Fruit fly (Drosophila melanogaster) whole organism, adult: ENCODE data around the gene Wnt5.

Source experiments
- CG11617 ChIP-seq: fragments of 200-800 bp; sonication (Bioruptor generic); optimal IDR thresholded peaks from 2 replicates; lab custom pipeline; 2017; ENCODE audit warnings: mild to moderate bottlenecking, missing biosample characterization, missing genetic modification reagents, missing genetic modification characterization
- CG1620 ChIP-seq: fragments of 200-800 bp; sonication (Bioruptor generic); optimal IDR thresholded peaks from 2 replicates; lab custom pipeline; 2016; ENCODE audit warnings: missing biosample characterization, missing genetic modification characterization
- CG5204 ChIP-seq: fragments of 200-800 bp; sonication (Bioruptor generic); optimal IDR thresholded peaks from 2 replicates; lab custom pipeline; 2016; ENCODE audit warnings: missing biosample characterization, missing genetic modification characterization
- Mnt ChIP-seq: fragments of 200-800 bp; sonication (Bioruptor generic); optimal IDR thresholded peaks from 2 replicates; lab custom pipeline; 2016; ENCODE audit warnings: missing biosample characterization, mild to moderate bottlenecking, missing genetic modification characterization
- bab1 ChIP-seq: fragments of 200-800 bp; sonication (Bioruptor generic); optimal IDR thresholded peaks from 3 replicates; lab custom pipeline; 2019; ENCODE audit warnings: missing biosample characterization, mild to moderate bottlenecking, missing genetic modification characterization, moderate library complexity
- cic ChIP-seq: fragments of 200-800 bp; sonication (Bioruptor generic); optimal IDR thresholded peaks from 2 replicates; lab custom pipeline; 2017; ENCODE audit warnings: missing biosample characterization, mild to moderate bottlenecking, missing genetic modification characterization, moderate library complexity
- cnc ChIP-seq, 2 experiments: fragments of >200 bp; optimal IDR thresholded peaks; 2 replicates each; lab custom pipeline; 2017
- kay ChIP-seq: fragments of 200-800 bp; sonication (Bioruptor generic); peaks from one replicate; lab custom pipeline; 2016; ENCODE audit warnings: missing biosample characterization, missing genetic modification characterization, borderline replicate concordance
- tj ChIP-seq: fragments of 200-800 bp; sonication (Bioruptor generic); optimal IDR thresholded peaks from 3 replicates; lab custom pipeline; 2017; ENCODE audit warnings: missing biosample characterization, mild to moderate bottlenecking, missing genetic modification characterization, moderate library complexity

DNA sequence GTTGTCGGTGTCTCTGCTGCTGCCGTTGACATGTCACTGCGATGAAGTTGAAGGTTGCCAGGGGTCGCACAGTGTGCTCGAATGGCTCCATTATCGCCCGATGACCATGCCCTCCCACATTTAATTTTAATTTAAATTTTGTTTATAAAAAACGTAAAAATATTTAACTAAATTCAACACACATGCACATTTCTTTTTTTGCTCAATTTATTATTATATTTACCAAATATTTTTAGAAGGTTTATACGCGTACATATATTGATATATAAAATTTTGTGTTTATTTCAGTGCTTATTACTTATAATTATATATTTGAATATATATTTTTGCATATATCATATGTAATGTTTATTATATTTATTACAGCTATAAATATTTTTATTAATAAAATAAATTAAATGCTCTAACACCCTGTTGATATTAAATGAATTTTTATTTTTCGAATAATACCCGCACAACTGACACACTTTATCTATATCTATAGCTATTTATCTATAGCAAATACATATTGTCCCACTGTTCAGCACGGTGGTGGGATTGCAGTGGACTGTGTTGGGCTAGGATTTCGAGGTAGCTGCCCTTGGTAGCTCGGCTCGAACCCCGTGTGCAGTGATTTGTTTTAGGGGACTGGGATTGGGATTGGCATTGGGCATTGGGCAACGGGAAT is 18.1 kb upstream of the Wnt5 start:
- TF ChIP-seq tj (GFP tag; lab: Kevin White, UChicago): no peak
- no peak for TF ChIP-seq Mnt (GFP tag; lab: Kevin White, UChicago)
- TF ChIP-seq kay (GFP tag; lab: Kevin White, UChicago): no peak
- no peak for TF ChIP-seq CG5204
- TF ChIP-seq CG11617 (GFP tag; lab: Kevin White, UChicago): no peak
- no peak for TF ChIP-seq bab1 (GFP tag; lab: Kevin White, UChicago)
- TF ChIP-seq cnc (optimal IDR thresholded peaks at IDR 0.05; lab: Kevin White, UChicago): no peak
- TF ChIP-seq cic (GFP tag; lab: Kevin White, UChicago): no peak
- no peak for TF ChIP-seq CG1620 (GFP tag; lab: Kevin White, UChicago)
